Fruit fly (Drosophila melanogaster) whole organism, prepupa: Measurements from ENCODE around the gene bsf.

Experiments used
- Blimp-1 ChIP-seq: fragments of 200-800 bp; sonication (Bioruptor generic); optimal IDR thresholded peaks from 3 replicates; lab custom pipeline; 2017; ENCODE audit warnings: missing biosample characterization, missing genetic modification characterization, mild to moderate bottlenecking, moderate library complexity, missing genetic modification reagents
- CG11294 ChIP-seq: fragments of 200-800 bp; sonication (Bioruptor generic); IDR thresholded peaks from 2 replicates; pipeline ENCODE4 v1.3.6; 2022; ENCODE audit warnings: missing biosample characterization, missing genetic modification characterization
- CG11762 ChIP-seq: fragments of 200-800 bp; sonication (Bioruptor generic); optimal IDR thresholded peaks from 3 replicates; lab custom pipeline; 2016; ENCODE audit warnings: missing biosample characterization, missing genetic modification characterization; ENCODE audit not compliant: insufficient read depth
- CG11902 ChIP-seq: fragments of 200-800 bp; sonication (Bioruptor generic); optimal IDR thresholded peaks from 3 replicates; lab custom pipeline; 2016; ENCODE audit warnings: missing biosample characterization, missing genetic modification characterization
- CG6854 ChIP-seq: fragments of 200-800 bp; sonication (Bioruptor generic); optimal IDR thresholded peaks from 2 replicates; lab custom pipeline; 2017; ENCODE audit warnings: missing biosample characterization, mild to moderate bottlenecking, missing genetic modification characterization
- CG8319 ChIP-seq: fragments of 200-800 bp; sonication (Bioruptor generic); optimal IDR thresholded peaks from 3 replicates; lab custom pipeline; 2016; ENCODE audit warnings: missing biosample characterization, missing genetic modification characterization
- Eip75B ChIP-seq: fragments of 200-800 bp; sonication (Bioruptor generic); optimal IDR thresholded peaks from 3 replicates; lab custom pipeline; 2016; ENCODE audit warnings: missing biosample characterization, missing genetic modification characterization
- OdsH ChIP-seq: fragments of 200-800 bp; sonication (Bioruptor generic); optimal IDR thresholded peaks from 3 replicates; lab custom pipeline; 2016; ENCODE audit warnings: missing biosample characterization, missing genetic modification characterization
- cyc ChIP-seq: fragments of 200-800 bp; sonication (Bioruptor generic); optimal IDR thresholded peaks from 3 replicates; lab custom pipeline; 2016; ENCODE audit warnings: missing biosample characterization, missing genetic modification characterization
- fd59A ChIP-seq: fragments of 200-800 bp; sonication (Bioruptor generic); optimal IDR thresholded peaks from 2 replicates; lab custom pipeline; 2017; ENCODE audit warnings: missing biosample characterization, mild to moderate bottlenecking, missing genetic modification characterization, missing genetic modification reagents
- net ChIP-seq: fragments of 200-800 bp; sonication (Bioruptor generic); optimal IDR thresholded peaks from 3 replicates; lab custom pipeline; 2016; ENCODE audit warnings: missing biosample characterization, missing genetic modification characterization
- ss ChIP-seq, 2 experiments: fragments of 200-800 bp; sonication (Bioruptor generic); optimal IDR thresholded peaks; 2 replicates in 1 of 2; 3 replicates in 1 of 2; lab custom pipeline; 2017 to 2018; ENCODE audit warnings: mild to moderate bottlenecking in 2 of 2, missing biosample characterization in 2 of 2, missing genetic modification characterization in 2 of 2, moderate library complexity in 1 of 2
- topi ChIP-seq: fragments of 200-800 bp; sonication (Bioruptor generic); optimal IDR thresholded peaks from 3 replicates; lab custom pipeline; 2016; ENCODE audit warnings: missing biosample characterization, missing genetic modification characterization
- vri ChIP-seq: fragments of 200-800 bp; sonication (Bioruptor generic); optimal IDR thresholded peaks from 3 replicates; lab custom pipeline; 2016; ENCODE audit warnings: missing biosample characterization, mild to moderate bottlenecking, missing genetic modification characterization

- TF ChIP-seq Blimp-1 (GFP tag; lab: Kevin White, UChicago) (no peak), CG8319 (GFP tag; lab: Kevin White, UChicago) (no peak), CG11762 (GFP tag; lab: Kevin White, UChicago) (no peak), CG11902 (GFP tag; lab: Kevin White, UChicago) (no peak), net (GFP tag; lab: Kevin White, UChicago) (no peak), CG6854 (GFP tag; lab: Kevin White, UChicago) (no peak), vri (GFP tag; lab: Kevin White, UChicago) (no peak), cyc (GFP tag; lab: Kevin White, UChicago) (no peak), fd59A (GFP tag; lab: Kevin White, UChicago) (no peak), topi (GFP tag; lab: Kevin White, UChicago) (no peak), Eip75B (no peak), CG11294 (no peak), ss (GFP tag; optimal IDR thresholded peaks at IDR 0.05; lab: Kevin White, UChicago) (no peak), OdsH (GFP tag; lab: Kevin White, UChicago) (no peak)
Measured at dm6 chr2L:18503760-18504159, 49.4 kb upstream of the bsf start, which contains the start of gene kon.
